Worm (Caenorhabditis elegans): Measurements from ENCODE around the gene nduc-2.

ce11 chrIII:2770752-2771151 lies 15.9 kb upstream of the nduc-2 start:
- TF ChIP-seq skn-1 (tag; optimal IDR thresholded peaks at IDR 0.05) (no peak), alr-1 (tag; optimal IDR thresholded peaks at IDR 0.05; ENCODE audit: borderline replicate concordance) (no peak), lin-39 (tag; optimal IDR thresholded peaks at IDR 0.05) (no peak), unc-86 (tag; optimal IDR thresholded peaks at IDR 0.05) (no peak), unc-130 (tag; optimal IDR thresholded peaks at IDR 0.05) (no peak), efl-3 (GFP tag; optimal IDR thresholded peaks at IDR 0.05) (no peak), elt-3 (tag; optimal IDR thresholded peaks at IDR 0.05) (no peak), ceh-82 (tag; optimal IDR thresholded peaks at IDR 0.05) (no peak), zag-1 (tag; optimal IDR thresholded peaks at IDR 0.05) (no peak), ceh-63 (GFP tag; optimal IDR thresholded peaks at IDR 0.05) (no peak), blmp-1 (tag; optimal IDR thresholded peaks at IDR 0.05) (no peak), nhr-28 (tag; optimal IDR thresholded peaks at IDR 0.05) (no peak), ama-1 (optimal IDR thresholded peaks at IDR 0.05) (no peak)
